Worm (Caenorhabditis elegans) whole organism, late embryonic: Measurements from ENCODE around the gene cec-1.
A peak's percentile ranks its signal among the peaks of the same experiment; 100 is the strongest.

Experiments used
- C38D4.7 ChIP-seq: fragments of 200-800 bp; sonication (Bioruptor generic); optimal IDR thresholded peaks from 2 replicates; lab custom pipeline; 2018; ENCODE audit warnings: mild to moderate bottlenecking, missing genetic modification characterization, moderate library complexity, missing compliant biosample characterization
- F13H6.1 ChIP-seq: sonication (generic microtip); optimal IDR thresholded peaks from 2 replicates; lab custom pipeline; 2016; ENCODE audit warnings: missing genetic modification characterization, missing compliant biosample characterization
- K02D7.2 ChIP-seq: sonication (generic microtip); optimal IDR thresholded peaks from 2 replicates; lab custom pipeline; 2017; ENCODE audit warnings: mild to moderate bottlenecking, missing genetic modification characterization, missing compliant biosample characterization
- ahr-1 ChIP-seq: sonication (generic microtip); optimal IDR thresholded peaks from 2 replicates; lab custom pipeline; 2016; ENCODE audit warnings: missing genetic modification characterization, missing compliant biosample characterization
- ceh-14 ChIP-seq: sonication (generic microtip); optimal IDR thresholded peaks from 2 replicates; lab custom pipeline; 2016; ENCODE audit warnings: missing genotype, missing genetic modification characterization, missing compliant biosample characterization
- ceh-18 ChIP-seq: sonication (generic microtip); optimal IDR thresholded peaks from 2 replicates; lab custom pipeline; 2016; ENCODE audit warnings: missing genetic modification characterization, missing compliant biosample characterization
- ceh-19 ChIP-seq: fragments of 200-800 bp; sonication (Bioruptor generic); optimal IDR thresholded peaks from 2 replicates; lab custom pipeline; 2018; ENCODE audit warnings: mild to moderate bottlenecking, missing genetic modification characterization, missing compliant biosample characterization
- ceh-2 ChIP-seq: sonication (generic microtip); optimal IDR thresholded peaks from 2 replicates; lab custom pipeline; 2016; ENCODE audit warnings: missing genotype, missing genetic modification characterization, missing compliant biosample characterization
- ceh-30 ChIP-seq: fragments of 150-350 bp; optimal IDR thresholded peaks from 2 replicates; lab custom pipeline; 2014; ENCODE audit warnings: missing biosample characterization, missing genetic modification characterization
- ceh-31 ChIP-seq: sonication (generic microtip); optimal IDR thresholded peaks from 2 replicates; lab custom pipeline; 2016; ENCODE audit warnings: missing genetic modification characterization, missing compliant biosample characterization
- ceh-34 ChIP-seq: sonication (generic microtip); optimal IDR thresholded peaks from 2 replicates; lab custom pipeline; 2016; ENCODE audit warnings: mild to moderate bottlenecking, missing genetic modification characterization, missing compliant biosample characterization
- ceh-45 ChIP-seq: fragments of 200-800 bp; sonication (Bioruptor generic); IDR thresholded peaks from 2 replicates; pipeline ENCODE4 v1.3.6; 2022; ENCODE audit warnings: missing genetic modification reagents, missing genetic modification characterization, missing compliant biosample characterization
- ceh-48 ChIP-seq: sonication (generic microtip); optimal IDR thresholded peaks from 2 replicates; lab custom pipeline; 2016; ENCODE audit warnings: missing genetic modification characterization, inconsistent platforms, missing compliant biosample characterization
- dve-1 ChIP-seq: sonication (generic microtip); optimal IDR thresholded peaks from 2 replicates; lab custom pipeline; 2017; ENCODE audit warnings: antibody characterized with exemption, mild to moderate bottlenecking, missing genetic modification characterization, missing compliant biosample characterization
- elt-2 ChIP-seq: sonication (generic microtip); optimal IDR thresholded peaks from 2 replicates; lab custom pipeline; 2016; ENCODE audit warnings: missing genetic modification reagents, missing genetic modification characterization, missing compliant biosample characterization
- ets-4 ChIP-seq: sonication (generic microtip); optimal IDR thresholded peaks from 2 replicates; lab custom pipeline; 2016; ENCODE audit warnings: missing genetic modification characterization, missing compliant biosample characterization
- fax-1 ChIP-seq: sonication (generic microtip); optimal IDR thresholded peaks from 2 replicates; lab custom pipeline; 2016; ENCODE audit warnings: missing genotype, missing genetic modification characterization, missing compliant biosample characterization
- fkh-10 ChIP-seq: fragments of 150-350 bp; optimal IDR thresholded peaks from 2 replicates; lab custom pipeline; 2014; ENCODE audit warnings: missing biosample characterization, missing genetic modification reagents, missing genetic modification characterization
- fkh-6 ChIP-seq: sonication (generic microtip); optimal IDR thresholded peaks from 2 replicates; lab custom pipeline; 2016; ENCODE audit warnings: missing genetic modification characterization, missing compliant biosample characterization
- gmeb-2 ChIP-seq: sonication (generic microtip); optimal IDR thresholded peaks from 2 replicates; lab custom pipeline; 2016; ENCODE audit warnings: missing genetic modification characterization, inconsistent platforms, missing compliant biosample characterization
- hlh-6 ChIP-seq: sonication (generic microtip); optimal IDR thresholded peaks from 2 replicates; lab custom pipeline; 2016; ENCODE audit warnings: missing genotype, missing genetic modification characterization, missing compliant biosample characterization
- hlh-8 ChIP-seq: sonication (generic microtip); optimal IDR thresholded peaks from 2 replicates; lab custom pipeline; 2016; ENCODE audit warnings: missing genotype, missing genetic modification characterization, missing compliant biosample characterization
- lim-6 ChIP-seq: sonication (generic microtip); optimal IDR thresholded peaks from 2 replicates; lab custom pipeline; 2016; ENCODE audit warnings: missing genetic modification characterization, missing compliant biosample characterization
- madf-2 ChIP-seq: sonication (generic microtip); optimal IDR thresholded peaks from 2 replicates; lab custom pipeline; 2017; ENCODE audit warnings: missing genetic modification characterization, missing compliant biosample characterization
- mec-3 ChIP-seq: sonication (generic microtip); optimal IDR thresholded peaks from 2 replicates; lab custom pipeline; 2016; ENCODE audit warnings: borderline replicate concordance, missing genetic modification characterization, missing compliant biosample characterization
- nfya-1 ChIP-seq: sonication (generic microtip); optimal IDR thresholded peaks from 2 replicates; lab custom pipeline; 2017; ENCODE audit warnings: missing genetic modification characterization, mild to moderate bottlenecking, missing compliant biosample characterization, antibody characterized with exemption, moderate library complexity
- npax-4 ChIP-seq: sonication (generic microtip); optimal IDR thresholded peaks from 2 replicates; lab custom pipeline; 2016; ENCODE audit warnings: missing genetic modification characterization, missing compliant biosample characterization
- odd-2 ChIP-seq: sonication (generic microtip); optimal IDR thresholded peaks from 2 replicates; lab custom pipeline; 2017; ENCODE audit warnings: antibody characterized with exemption, mild to moderate bottlenecking, missing genetic modification characterization, missing compliant biosample characterization
- pat-9 ChIP-seq: fragments of 200-800 bp; sonication (Bioruptor generic); optimal IDR thresholded peaks from 2 replicates; lab custom pipeline; 2018; ENCODE audit warnings: mild to moderate bottlenecking, missing genetic modification characterization, moderate library complexity, missing compliant biosample characterization
- pha-4 ChIP-seq: fragments of 150-350 bp; optimal IDR thresholded peaks from 2 replicates; lab custom pipeline; 2018; ENCODE audit warnings: missing biosample characterization, missing genetic modification reagents, missing genetic modification characterization
- pros-1 ChIP-seq: fragments of 150-350 bp; optimal IDR thresholded peaks from 2 replicates; lab custom pipeline; 2014; ENCODE audit warnings: missing biosample characterization, missing genetic modification reagents, missing genetic modification characterization
- ref-2 ChIP-seq: sonication (generic microtip); optimal IDR thresholded peaks from 2 replicates; lab custom pipeline; 2016; ENCODE audit warnings: missing genetic modification characterization, missing compliant biosample characterization
- sdc-2 ChIP-seq: sonication (generic microtip); optimal IDR thresholded peaks from 2 replicates; lab custom pipeline; 2016; ENCODE audit warnings: missing genotype, missing genetic modification characterization, missing compliant biosample characterization
- sox-2 ChIP-seq: fragments of 200-800 bp; sonication (Bioruptor generic); IDR thresholded peaks from 2 replicates; pipeline ENCODE4 v1.3.6; 2022; ENCODE audit warnings: missing genetic modification reagents, missing genetic modification characterization, missing compliant biosample characterization
- tbx-2 ChIP-seq: sonication (generic microtip); optimal IDR thresholded peaks from 2 replicates; lab custom pipeline; 2016; ENCODE audit warnings: missing genetic modification characterization, missing compliant biosample characterization
- tbx-7 ChIP-seq: sonication (generic microtip); optimal IDR thresholded peaks from 2 replicates; lab custom pipeline; 2016; ENCODE audit warnings: missing genotype, missing genetic modification characterization, missing compliant biosample characterization
- ttx-3 ChIP-seq: sonication (generic microtip); optimal IDR thresholded peaks from 2 replicates; lab custom pipeline; 2016; ENCODE audit warnings: missing genetic modification reagents, missing genetic modification characterization, missing compliant biosample characterization
- unc-3 ChIP-seq, 2 experiments: fragments of 200-800 bp in 1 of 2; sonication (Bioruptor generic) in 1 of 2; sonication (generic microtip) in 1 of 2; conservative IDR thresholded peaks in 1 of 2; optimal IDR thresholded peaks in 1 of 2; 2 replicates each; pipeline versions ENCODE4 v1.3.6 to Lab custom; 2016 to 2022; ENCODE audit warnings: missing compliant biosample characterization in 2 of 2, missing genetic modification characterization in 2 of 2, missing genetic modification reagents in 1 of 2
- unc-55 ChIP-seq: sonication (generic microtip); optimal IDR thresholded peaks from 2 replicates; lab custom pipeline; 2017; ENCODE audit warnings: missing biosample characterization, missing genetic modification reagents, missing genetic modification characterization
- zip-5 ChIP-seq: sonication (generic microtip); optimal IDR thresholded peaks from 2 replicates; lab custom pipeline; 2016; ENCODE audit warnings: missing genetic modification characterization, missing compliant biosample characterization

cec-1 gene

DNA sequence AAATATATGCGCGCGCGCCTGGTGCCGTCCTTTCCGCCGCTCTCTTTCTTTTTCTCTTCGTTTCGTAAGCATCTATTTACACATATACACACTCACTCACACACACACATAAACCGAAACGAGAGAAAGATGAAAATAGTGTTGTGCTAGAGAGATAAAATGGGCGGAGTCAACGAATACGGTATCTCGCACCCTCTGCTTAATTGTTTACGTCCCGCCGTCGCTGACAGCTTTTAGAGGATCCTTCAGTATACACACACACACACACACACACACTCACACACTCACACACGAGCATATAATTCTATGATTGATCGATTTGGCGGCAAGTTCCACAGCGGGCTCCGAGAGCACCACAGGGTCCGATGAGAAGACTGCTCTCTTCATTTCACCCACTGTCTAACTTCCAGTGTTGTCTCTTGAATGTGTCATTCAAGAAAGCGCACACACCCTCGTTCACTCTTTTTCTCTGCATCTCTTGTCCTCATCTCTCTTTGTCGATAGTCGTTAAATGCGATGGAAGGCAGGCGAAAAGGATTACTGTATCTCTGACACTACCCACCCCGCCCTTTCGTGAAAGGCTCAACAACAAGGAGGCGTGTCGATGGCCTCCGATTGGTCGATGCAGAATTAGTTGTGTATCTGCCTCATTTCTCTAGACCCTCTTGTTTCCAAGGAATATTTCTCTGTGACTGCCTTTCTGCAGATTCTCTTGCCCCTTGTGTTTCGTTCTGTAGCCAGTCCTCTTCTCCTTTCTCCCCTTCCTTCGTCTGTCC is 8.8 kb upstream of the cec-1 start (continued):
- TF ChIP-seq ref-2 (tag; lab: Kevin White, UChicago) = peak; percentile 65
- TF ChIP-seq ceh-19 (GFP tag; lab: Kevin White, UChicago) = peak; percentile 5
- TF ChIP-seq sox-2 (GFP tag; lab: Robert Waterston, UW) = peak; percentile 61
- TF ChIP-seq hlh-8 = peak; percentile 15
- TF ChIP-seq ceh-31 (tag; lab: Kevin White, UChicago) = peak; percentile 95
- TF ChIP-seq ceh-34 = peak; percentile 78
- peak; percentile 35 for TF ChIP-seq gmeb-2 (tag; lab: Kevin White, UChicago)
- TF ChIP-seq zip-5 (tag; lab: Kevin White, UChicago) = no peak
- peak; percentile 77 for TF ChIP-seq tbx-2 (tag; lab: Kevin White, UChicago)
- TF ChIP-seq pat-9 (tag; lab: Kevin White, UChicago) = peak; percentile 2
- TF ChIP-seq lim-6 = no peak
- TF ChIP-seq npax-4 (tag; lab: Kevin White, UChicago) = no peak
- no peak for TF ChIP-seq ceh-14
- TF ChIP-seq ets-4 (tag; lab: Kevin White, UChicago) = peak; percentile 50
- TF ChIP-seq ceh-18 (tag; lab: Kevin White, UChicago) = peak; percentile 98
- TF ChIP-seq dve-1 (tag; lab: Kevin White, UChicago) = peak; percentile 44
- TF ChIP-seq odd-2 (tag; lab: Kevin White, UChicago) = no peak
- TF ChIP-seq pros-1 = peak; percentile 44
- no peak for TF ChIP-seq K02D7.2
- TF ChIP-seq, all 69 proteins: peak for 35

DNA sequence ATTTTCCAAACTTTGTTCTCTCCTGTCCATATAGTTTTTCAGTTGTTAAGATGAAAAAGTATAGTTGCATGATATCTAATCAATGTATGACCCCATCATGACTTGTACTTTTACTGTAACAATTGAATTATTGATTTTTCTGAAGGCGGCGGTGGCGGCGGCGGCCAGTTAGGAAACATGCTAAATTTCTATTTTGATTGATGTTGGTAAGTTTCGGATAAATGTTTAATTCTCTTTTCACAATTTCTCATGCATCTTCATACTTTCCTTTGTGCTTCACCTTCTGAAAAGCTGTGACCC is 8.2 kb upstream of the cec-1 start, which contains the start of gene sor-1:
Gene sor-1 (plus strand): TSS at position 201 of the 300 bp plus-strand sequence.
- TF ChIP-seq pat-9 (tag; lab: Kevin White, UChicago) (no peak), fkh-10 (GFP tag; lab: Kevin White, UChicago) (no peak), mec-3 (tag; lab: Kevin White, UChicago) (no peak), C38D4.7 (GFP tag; lab: Kevin White, UChicago) (no peak), pha-4 (tag; lab: Kevin White, UChicago) (no peak), gmeb-2 (tag; lab: Kevin White, UChicago) (no peak), ceh-30 (tag; lab: Kevin White, UChicago) (no peak), sdc-2 (tag; lab: Kevin White, UChicago) (no peak), ttx-3 (no peak), madf-2 (no peak)

DNA sequence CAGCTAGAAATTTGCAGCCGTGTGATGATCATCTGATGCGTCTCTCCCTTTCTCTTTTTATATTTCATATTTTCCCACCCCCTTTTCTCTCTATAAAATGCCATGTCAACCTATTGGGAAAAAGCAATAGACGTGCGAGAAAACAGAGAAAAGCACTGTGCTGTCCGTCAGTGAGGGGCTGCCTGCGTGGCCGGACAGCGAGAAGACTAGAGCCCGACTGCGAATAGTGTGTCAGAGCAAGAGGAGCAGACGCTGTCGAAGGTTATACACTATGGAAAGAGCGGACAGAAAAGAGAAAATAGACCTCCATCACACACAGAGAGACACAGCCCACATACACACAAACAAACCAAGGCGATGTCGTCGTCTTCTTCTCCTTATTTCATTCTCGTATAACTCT is 1.1 kb upstream of the cec-1 start:
- no peak for TF ChIP-seq tbx-7 (tag; lab: Kevin White, UChicago)
- TF ChIP-seq ceh-48 (tag; lab: Kevin White, UChicago) = peak; percentile 14
- TF ChIP-seq pros-1 = peak; percentile 10
- TF ChIP-seq fax-1 (tag; lab: Kevin White, UChicago) = peak; percentile 5
- peak; percentile 51 for TF ChIP-seq elt-2
- peak; percentile 16 for TF ChIP-seq sdc-2 (tag; lab: Kevin White, UChicago)
- no peak for TF ChIP-seq ceh-45 (GFP tag; lab: Robert Waterston, UW)
- peak; percentile 46 for TF ChIP-seq ceh-34
- TF ChIP-seq ceh-2 (tag; lab: Kevin White, UChicago) = peak; percentile 43
- TF ChIP-seq unc-55 = peak; percentile 40
- TF ChIP-seq F13H6.1 (tag; lab: Kevin White, UChicago) = peak; percentile 32
- TF ChIP-seq nfya-1 (tag; lab: Kevin White, UChicago) = peak; percentile 85
- no peak for TF ChIP-seq fkh-6 (tag; lab: Kevin White, UChicago)
- TF ChIP-seq ceh-18 (tag; lab: Kevin White, UChicago) = peak; percentile 59
- TF ChIP-seq ahr-1 = no peak
- no peak for TF ChIP-seq ets-4 (tag; lab: Kevin White, UChicago)
- TF ChIP-seq unc-3 (GFP tag; conservative IDR thresholded peaks at IDR 0.05; lab: Robert Waterston, UW) = no peak
- TF ChIP-seq unc-3 (tag; optimal IDR thresholded peaks at IDR 0.05; lab: Kevin White, UChicago) = no peak
- no peak for TF ChIP-seq ceh-14
- peak; percentile 69 for TF ChIP-seq tbx-2 (tag; lab: Kevin White, UChicago)
- TF ChIP-seq gmeb-2 (tag; lab: Kevin White, UChicago) = no peak
- peak; percentile 42 for TF ChIP-seq hlh-6 (tag; lab: Kevin White, UChicago)
- TF ChIP-seq ceh-31 (tag; lab: Kevin White, UChicago) = peak; percentile 59
- TF ChIP-seq ref-2 (tag; lab: Kevin White, UChicago) = peak; percentile 58
- TF ChIP-seq, all 69 proteins: peak for 15
